Fruit fly (Drosophila melanogaster) S2 (cell line): ENCODE measurements around the gene Srp9.

Experiments used
- CG8478 ChIP-seq: fragments of >200 bp; optimal IDR thresholded peaks from 2 replicates; lab custom pipeline; 2018
- CTCF ChIP-seq, 2 experiments: fragments of >200 bp; optimal IDR thresholded peaks; 2 replicates each; lab custom pipeline; 2018

- no peak for TF ChIP-seq CTCF (optimal IDR thresholded peaks at IDR 0.05; lab: Kevin White, UChicago)
- no peak for TF ChIP-seq CG8478 (lab: Kevin White, UChicago)
Measured at dm6 chr3L:7974671-7975281, 38.6 kb downstream of the Srp9 start, which contains the start of gene CG8042.
